Worm (Caenorhabditis elegans) whole organism, early embryonic: Measurements from ENCODE around the gene rap-1.

ENCODE experiments used
- B0310.2 ChIP-seq: sonication (generic microtip); optimal IDR thresholded peaks from 2 replicates; lab custom pipeline; 2016; ENCODE audit warnings: mild to moderate bottlenecking, missing genetic modification characterization, missing compliant biosample characterization
- F13C5.2 ChIP-seq: sonication (generic microtip); optimal IDR thresholded peaks from 2 replicates; lab custom pipeline; 2017; ENCODE audit warnings: mild to moderate bottlenecking, missing genetic modification characterization, inconsistent platforms, missing compliant biosample characterization
- aly-1 ChIP-seq: sonication (generic microtip); optimal IDR thresholded peaks from 2 replicates; lab custom pipeline; 2016; ENCODE audit warnings: missing genetic modification characterization, missing compliant biosample characterization
- ama-1 ChIP-seq: fragments of 150-350 bp; optimal IDR thresholded peaks from 2 replicates; lab custom pipeline; 2014
- ceh-13 ChIP-seq: fragments of 200-800 bp; sonication (Bioruptor generic); optimal IDR thresholded peaks from 2 replicates; lab custom pipeline; 2018; ENCODE audit warnings: mild to moderate bottlenecking, missing genetic modification characterization, missing compliant biosample characterization
- ceh-36 ChIP-seq: sonication (generic microtip); optimal IDR thresholded peaks from 2 replicates; lab custom pipeline; 2016; ENCODE audit warnings: missing genetic modification characterization, inconsistent platforms, missing compliant biosample characterization
- ets-7 ChIP-seq: sonication (generic microtip); optimal IDR thresholded peaks from 2 replicates; lab custom pipeline; 2016; ENCODE audit warnings: missing genotype, missing genetic modification characterization, missing compliant biosample characterization
- flt-1 ChIP-seq: fragments of 200-800 bp; sonication (Bioruptor generic); IDR thresholded peaks from 2 replicates; pipeline ENCODE4 v1.3.6; 2022; ENCODE audit warnings: missing genetic modification characterization, missing compliant biosample characterization
- hmbx-1 ChIP-seq: sonication (generic microtip); optimal IDR thresholded peaks from 2 replicates; lab custom pipeline; 2016; ENCODE audit warnings: mild to moderate bottlenecking, missing genetic modification characterization, missing compliant biosample characterization
- hmg-4 ChIP-seq: fragments of 200-800 bp; sonication (Bioruptor generic); optimal IDR thresholded peaks from 2 replicates; lab custom pipeline; 2018; ENCODE audit warnings: mild to moderate bottlenecking, missing genetic modification characterization, missing compliant biosample characterization
- hnd-1 ChIP-seq: sonication (generic microtip); optimal IDR thresholded peaks from 2 replicates; lab custom pipeline; 2016; ENCODE audit warnings: missing genetic modification characterization, missing compliant biosample characterization
- pes-1 ChIP-seq: fragments of 200-800 bp; sonication (Bioruptor generic); IDR thresholded peaks from 2 replicates; pipeline ENCODE4 v1.3.6; 2022; ENCODE audit warnings: missing genetic modification reagents, missing genetic modification characterization, missing compliant biosample characterization
- scrt-1 ChIP-seq: fragments of 200-800 bp; sonication (Bioruptor generic); IDR thresholded peaks from 2 replicates; pipeline ENCODE4 v1.3.6; 2022; ENCODE audit warnings: missing genetic modification characterization, missing compliant biosample characterization
- sea-1 ChIP-seq: fragments of 200-800 bp; sonication (Bioruptor generic); conservative IDR thresholded peaks from 2 replicates; pipeline ENCODE4 v1.3.6; 2022; ENCODE audit warnings: missing genetic modification characterization, missing compliant biosample characterization
- tbx-11 ChIP-seq: fragments of 200-800 bp; sonication (Bioruptor generic); IDR thresholded peaks from 2 replicates; pipeline ENCODE4 v1.3.6; 2022; ENCODE audit warnings: missing genetic modification characterization, missing compliant biosample characterization
- tbx-37 ChIP-seq: fragments of 200-800 bp; sonication (Bioruptor generic); conservative IDR thresholded peaks from 2 replicates; pipeline ENCODE4 v1.3.6; 2022; ENCODE audit warnings: missing genetic modification reagents, missing genetic modification characterization, missing compliant biosample characterization
- tra-4 ChIP-seq: sonication (generic microtip); optimal IDR thresholded peaks from 2 replicates; lab custom pipeline; 2017; ENCODE audit warnings: missing genetic modification characterization, missing compliant biosample characterization

Gene rap-1

DNA sequence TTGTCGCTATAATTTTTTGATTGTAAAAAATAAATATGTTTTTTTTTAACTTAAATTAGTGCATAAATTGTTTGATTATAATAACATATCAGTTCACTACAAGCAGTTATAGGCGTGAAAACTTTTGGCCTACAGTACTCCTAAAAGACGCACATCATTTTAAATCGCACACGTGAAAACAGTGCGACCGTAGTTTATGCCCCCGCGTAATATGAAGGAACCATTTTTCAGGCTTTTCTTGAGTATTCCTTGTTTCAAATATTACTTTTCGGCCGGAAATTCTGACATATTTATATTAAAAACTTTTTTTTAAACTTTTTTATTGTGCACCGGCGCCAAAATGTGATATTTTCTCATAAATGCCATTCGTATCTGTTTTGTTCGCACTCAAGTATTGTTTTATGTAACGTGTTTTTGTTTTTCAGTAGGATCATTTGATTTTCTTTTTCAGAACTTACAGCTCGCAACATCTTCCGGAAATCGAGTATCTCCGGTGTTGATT lies 30.1 kb downstream of the rap-1 start, which contains the start of gene oma-1:
Gene oma-1 (plus strand): TSS at position 452 of the 502 bp plus-strand sequence.
- TF ChIP-seq ets-7 (no peak), B0310.2 (tag; lab: Kevin White, UChicago) (no peak), F13C5.2 (tag; lab: Kevin White, UChicago) (no peak), aly-1 (tag; lab: Kevin White, UChicago) (no peak)

DNA sequence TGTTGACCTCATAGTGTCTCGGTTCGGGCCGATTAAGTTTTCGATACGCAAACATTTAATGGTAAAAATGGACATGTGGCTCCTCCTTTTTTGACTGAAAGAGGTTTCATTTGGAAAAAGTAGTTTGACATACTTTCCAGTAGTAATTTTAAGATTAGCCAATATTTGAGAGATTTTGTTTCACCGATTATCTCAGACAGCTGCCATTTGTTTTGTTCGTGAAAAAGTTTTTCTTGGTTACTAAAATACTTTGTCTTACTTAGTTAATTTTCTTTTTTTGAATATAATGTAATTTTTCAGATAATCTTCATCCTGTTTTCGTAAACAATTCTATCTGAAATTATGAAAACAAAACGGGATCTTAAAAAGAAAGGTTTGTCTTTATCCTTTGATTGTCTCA lies 32.5 kb downstream of the rap-1 start, which contains the start of gene C09G9.5:
Gene C09G9.5 (plus strand): TSS at position 301 of the 400 bp plus-strand sequence.
- no peak for TF ChIP-seq pes-1 (GFP tag; lab: Robert Waterston, UW)
- no peak for TF ChIP-seq F13C5.2 (tag; lab: Kevin White, UChicago)
- TF ChIP-seq scrt-1 (GFP tag; lab: Robert Waterston, UW) = no peak
- TF ChIP-seq ets-7 = no peak
- no peak for TF ChIP-seq ceh-36 (tag; lab: Kevin White, UChicago)
- no peak for TF ChIP-seq tbx-37 (GFP tag; lab: Robert Waterston, UW)
- TF ChIP-seq tra-4 (tag; lab: Kevin White, UChicago) = no peak

- TF ChIP-seq scrt-1 (GFP tag; lab: Robert Waterston, UW) = no peak
- no peak for TF ChIP-seq hmbx-1 (tag; lab: Kevin White, UChicago)
- TF ChIP-seq ets-7 = no peak
- TF ChIP-seq B0310.2 (tag; lab: Kevin White, UChicago) = no peak
- no peak for TF ChIP-seq sea-1 (GFP tag; lab: Robert Waterston, UW)
- TF ChIP-seq aly-1 (tag; lab: Kevin White, UChicago) = no peak
- TF ChIP-seq F13C5.2 (tag; lab: Kevin White, UChicago) = no peak
- no peak for TF ChIP-seq tbx-11 (GFP tag; lab: Robert Waterston, UW)
- TF ChIP-seq ama-1 = no peak
- TF ChIP-seq ceh-13 (GFP tag; lab: Kevin White, UChicago) = no peak
Measured at ce11 chrIV:8881181-8881580, 37.5 kb downstream of the rap-1 start, which contains the start of gene C09G9.8. C09G9.8 (plus strand) TSS chrIV:8881481.

ce11 chrIV:8879810-8880209 lies 38.9 kb downstream of the rap-1 start, which contains the start of gene npax-4:
npax-4 (minus strand) TSS chrIV:8879910.
- TF ChIP-seq hmbx-1 (tag; lab: Kevin White, UChicago) (no peak), scrt-1 (GFP tag; lab: Robert Waterston, UW) (no peak), B0310.2 (tag; lab: Kevin White, UChicago) (no peak), flt-1 (GFP tag; lab: Robert Waterston, UW) (no peak), aly-1 (tag; lab: Kevin White, UChicago) (no peak), F13C5.2 (tag; lab: Kevin White, UChicago) (no peak), pes-1 (GFP tag; lab: Robert Waterston, UW) (no peak)

DNA sequence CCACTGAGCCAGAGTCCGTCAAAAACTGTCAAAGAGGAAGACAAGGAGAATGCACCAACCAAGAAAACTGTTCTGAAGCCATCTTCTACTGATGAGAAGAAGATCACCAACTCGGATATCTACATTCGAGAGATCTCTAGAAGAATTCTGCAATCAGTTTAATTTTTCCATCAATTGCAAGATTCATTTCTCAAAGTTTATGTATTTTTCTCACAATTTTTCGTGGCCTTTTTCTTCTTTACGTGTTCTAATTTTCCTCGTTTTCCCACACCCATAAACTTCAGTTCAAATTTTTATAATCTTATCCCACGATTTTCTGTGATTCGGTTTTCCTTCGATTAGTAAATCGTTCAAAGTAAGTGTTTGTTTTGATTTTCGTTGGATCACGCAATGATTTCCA lies 44.8 kb downstream of the rap-1 start, which contains the start of gene hdl-2:
Gene hdl-2 (plus strand): TSS at position 301 of the 400 bp plus-strand sequence.
- TF ChIP-seq hmg-4 (GFP tag; lab: Kevin White, UChicago) = no peak
- no peak for TF ChIP-seq scrt-1 (GFP tag; lab: Robert Waterston, UW)
- no peak for TF ChIP-seq flt-1 (GFP tag; lab: Robert Waterston, UW)
- TF ChIP-seq tbx-37 (GFP tag; lab: Robert Waterston, UW) = no peak
- TF ChIP-seq F13C5.2 (tag; lab: Kevin White, UChicago) = no peak

ce11 chrIV:8872958-8873357 lies 45.7 kb downstream of the rap-1 start, which contains the start of gene C09G9.3:
C09G9.3 (minus strand) TSS chrIV:8873058.
- no peak for TF ChIP-seq hnd-1 (tag; lab: Kevin White, UChicago)
- TF ChIP-seq ceh-13 (GFP tag; lab: Kevin White, UChicago) = no peak
- TF ChIP-seq aly-1 (tag; lab: Kevin White, UChicago) = no peak
- no peak for TF ChIP-seq ama-1
- TF ChIP-seq ets-7 = no peak
- TF ChIP-seq tra-4 (tag; lab: Kevin White, UChicago) = no peak
- TF ChIP-seq flt-1 (GFP tag; lab: Robert Waterston, UW) = no peak
- TF ChIP-seq B0310.2 (tag; lab: Kevin White, UChicago) = no peak
- TF ChIP-seq hmg-4 (GFP tag; lab: Kevin White, UChicago) = no peak
- TF ChIP-seq tbx-11 (GFP tag; lab: Robert Waterston, UW) = no peak
- no peak for TF ChIP-seq sea-1 (GFP tag; lab: Robert Waterston, UW)
- no peak for TF ChIP-seq hmbx-1 (tag; lab: Kevin White, UChicago)
- TF ChIP-seq F13C5.2 (tag; lab: Kevin White, UChicago) = no peak

DNA sequence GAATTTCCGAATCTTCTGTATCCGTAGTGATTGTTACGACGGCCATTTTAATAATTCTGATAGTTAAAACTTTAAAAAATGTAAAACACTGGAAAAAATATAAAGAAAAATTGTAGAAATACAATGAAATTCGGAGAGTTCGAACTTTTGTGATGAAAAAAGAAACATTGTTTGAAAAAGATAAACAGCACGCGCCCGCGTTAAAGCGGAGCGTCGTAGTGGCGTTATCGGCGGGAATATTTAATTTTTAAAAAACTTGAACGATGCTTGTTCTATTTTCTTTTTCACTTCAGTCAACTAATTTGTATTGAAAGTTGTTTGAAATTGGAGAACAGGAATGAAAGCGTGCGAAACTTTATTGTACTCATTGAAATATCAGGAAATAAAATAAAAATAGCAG lies 49.1 kb downstream of the rap-1 start, which contains the start of gene npp-23:
Gene npp-23 (minus strand): TSS at position 56 of the 400 bp plus-strand sequence.
- no peak for TF ChIP-seq ets-7
- no peak for TF ChIP-seq hnd-1 (tag; lab: Kevin White, UChicago)

- no peak for TF ChIP-seq hmg-4 (GFP tag; lab: Kevin White, UChicago)
- TF ChIP-seq F13C5.2 (tag; lab: Kevin White, UChicago) = no peak
- TF ChIP-seq ets-7 = no peak
- TF ChIP-seq hnd-1 (tag; lab: Kevin White, UChicago) = no peak
- TF ChIP-seq scrt-1 (GFP tag; lab: Robert Waterston, UW) = no peak
- no peak for TF ChIP-seq pes-1 (GFP tag; lab: Robert Waterston, UW)
- no peak for TF ChIP-seq tra-4 (tag; lab: Kevin White, UChicago)
- TF ChIP-seq B0310.2 (tag; lab: Kevin White, UChicago) = no peak
- no peak for TF ChIP-seq flt-1 (GFP tag; lab: Robert Waterston, UW)
- no peak for TF ChIP-seq sea-1 (GFP tag; lab: Robert Waterston, UW)
- no peak for TF ChIP-seq hmbx-1 (tag; lab: Kevin White, UChicago)
- no peak for TF ChIP-seq tbx-37 (GFP tag; lab: Robert Waterston, UW)
- TF ChIP-seq ama-1 = no peak
- TF ChIP-seq ceh-36 (tag; lab: Kevin White, UChicago) = no peak
- TF ChIP-seq tbx-11 (GFP tag; lab: Robert Waterston, UW) = no peak
- TF ChIP-seq ceh-13 (GFP tag; lab: Kevin White, UChicago) = no peak
- no peak for TF ChIP-seq aly-1 (tag; lab: Kevin White, UChicago)
Measured at ce11 chrIV:8867562-8867961, 51.1 kb downstream of the rap-1 start.
